Worm (Caenorhabditis elegans) whole organism, midembryonic: Measurements from ENCODE around the gene rol-6.

ENCODE experiments used
- T22C8.4 ChIP-seq: fragments of 200-800 bp; sonication (Bioruptor generic); IDR thresholded peaks from 2 replicates; pipeline ENCODE4 v1.3.6; 2022; ENCODE audit warnings: missing genetic modification characterization, missing compliant biosample characterization
- cog-1 ChIP-seq: sonication (generic microtip); optimal IDR thresholded peaks from 2 replicates; lab custom pipeline; 2016; ENCODE audit warnings: missing genetic modification characterization, missing compliant biosample characterization
- flt-1 ChIP-seq: fragments of 200-800 bp; sonication (Bioruptor generic); IDR thresholded peaks from 2 replicates; pipeline ENCODE4 v1.3.6; 2022; ENCODE audit warnings: missing genetic modification characterization, missing compliant biosample characterization
- ref-1 ChIP-seq: fragments of 200-800 bp; sonication (Bioruptor generic); conservative IDR thresholded peaks from 2 replicates; pipeline ENCODE4 v1.3.6; 2022; ENCODE audit warnings: missing genetic modification reagents, missing genetic modification characterization, missing compliant biosample characterization

ce11 chrII:8698828-8699227 lies 34.0 kb upstream of the rol-6 start, which contains the start of gene chdh-1:
- TF ChIP-seq ref-1 (no peak), flt-1 (GFP tag; lab: Robert Waterston, UW) (no peak), cog-1 (tag; lab: Kevin White, UChicago) (no peak), T22C8.4 (GFP tag; lab: Robert Waterston, UW) (no peak)
